Fruit fly (Drosophila melanogaster) whole organism, wandering third instar larva: ENCODE results near the gene CG34117.

Experiments used
- CrebA ChIP-seq: fragments of 200-800 bp; sonication (Bioruptor generic); optimal IDR thresholded peaks from 2 replicates; lab custom pipeline; 2016; ENCODE audit warnings: missing biosample characterization, mild to moderate bottlenecking, missing genetic modification characterization, borderline replicate concordance
- Dif ChIP-seq: fragments of 200-275, 200-300 bp; sonication (Bioruptor generic); optimal IDR thresholded peaks from 2 replicates; lab custom pipeline; 2018; ENCODE audit warnings: missing biosample characterization, missing genetic modification characterization; ENCODE audit not compliant: partially characterized antibody
- Hnf4 ChIP-seq: fragments of 200-800 bp; sonication (Bioruptor generic); optimal IDR thresholded peaks from 2 replicates; lab custom pipeline; 2016; ENCODE audit warnings: missing biosample characterization, mild to moderate bottlenecking, missing genetic modification characterization
- Sp1 ChIP-seq: fragments of 200-800 bp; sonication (Bioruptor generic); optimal IDR thresholded peaks from 3 replicates; lab custom pipeline; 2019; ENCODE audit warnings: missing biosample characterization, mild to moderate bottlenecking, missing genetic modification characterization, moderate library complexity
- h ChIP-seq: fragments of 200-800 bp; sonication (Bioruptor generic); optimal IDR thresholded peaks from 3 replicates; lab custom pipeline; 2016; ENCODE audit warnings: missing biosample characterization, mild to moderate bottlenecking, missing genetic modification characterization
- usp ChIP-seq: fragments of >200 bp; optimal IDR thresholded peaks from 2 replicates; lab custom pipeline; 2017; ENCODE audit warnings: missing biosample characterization, missing genetic modification characterization
- woc ChIP-seq: sonication (Bioruptor generic); optimal IDR thresholded peaks from 2 replicates; lab custom pipeline; 2016; ENCODE audit warnings: missing biosample characterization, mild to moderate bottlenecking, missing genetic modification characterization

DNA sequence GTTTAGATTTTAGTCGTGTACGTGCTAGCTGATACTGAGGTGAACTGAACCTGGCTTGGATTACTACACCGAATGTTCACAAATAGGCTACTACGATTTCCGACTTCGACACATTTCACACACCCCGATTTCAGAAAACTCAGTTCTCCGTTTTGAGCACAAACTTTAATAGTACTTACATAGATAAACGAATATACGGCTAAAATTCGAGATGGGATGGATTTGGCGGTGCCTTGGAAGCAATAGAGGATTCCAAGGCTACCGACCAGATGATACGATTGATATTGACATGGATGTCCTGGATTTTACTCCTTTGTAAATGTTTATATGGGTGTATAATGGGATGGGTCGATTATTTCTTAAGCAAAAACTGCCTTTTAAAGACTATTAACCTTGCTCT, 10.3 kb upstream of the CG34117 start, which contains the start of gene betaTub85D:
- TF ChIP-seq h (GFP tag; lab: Kevin White, UChicago) (no peak), usp (GFP tag; lab: Kevin White, UChicago) (no peak), Dif (GFP tag; lab: Kevin White, UChicago) (no peak), Hnf4 (no peak), Sp1 (GFP tag; lab: Kevin White, UChicago) (no peak), CrebA (no peak), woc (GFP tag; lab: Kevin White, UChicago) (no peak)
